Fruit fly (Drosophila melanogaster): ENCODE measurements around the gene CG12659.

Gene CG12659

DNA sequence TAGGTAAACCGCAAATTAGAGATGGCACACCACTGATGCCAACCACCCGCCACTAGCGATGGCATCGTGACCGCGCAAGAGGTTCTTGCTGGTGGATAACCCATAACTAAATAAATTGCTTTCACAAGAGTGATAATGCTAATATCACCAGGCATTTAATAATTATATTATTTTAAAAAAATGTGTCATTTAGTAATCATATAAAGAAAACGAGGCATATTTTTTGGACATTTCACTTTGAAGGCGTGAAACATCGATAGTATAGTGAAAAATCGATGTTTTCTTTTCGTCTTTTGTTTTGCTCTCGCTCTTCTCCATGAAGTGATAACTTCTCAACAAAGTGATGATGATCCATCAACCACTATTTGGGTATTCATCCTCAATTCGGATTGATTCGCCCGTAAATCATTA is 32.8 kb downstream of the CG12659 start, which contains the start of gene IntS4 (continued):
- TF ChIP-seq CG8119 (GFP tag; IDR thresholded peaks at IDR 0.05) (no peak), fd59A (GFP tag; optimal IDR thresholded peaks at IDR 0.05) (peak; percentile 4), CG4318 (GFP tag; optimal IDR thresholded peaks at IDR 0.05) (no peak), CG1621 (tag; optimal IDR thresholded peaks at IDR 0.05) (peak; percentile 71), CG10631 (GFP tag; optimal IDR thresholded peaks at IDR 0.05) (peak; percentile 76), CG10669 (GFP tag; optimal IDR thresholded peaks at IDR 0.05) (no peak), Met (GFP tag; optimal IDR thresholded peaks at IDR 0.05) (peak; percentile 63), CG11294 (GFP tag; IDR thresholded peaks at IDR 0.05) (no peak), CG6854 (GFP tag; optimal IDR thresholded peaks at IDR 0.05) (no peak), fd85E (GFP tag; optimal IDR thresholded peaks at IDR 0.05) (no peak), CG32006 (GFP tag; optimal IDR thresholded peaks at IDR 0.05) (no peak), CG34406 (GFP tag; optimal IDR thresholded peaks at IDR 0.05) (peak; percentile 56), Ets21C (GFP tag; optimal IDR thresholded peaks at IDR 0.05) (peak; percentile 40), Ets96B (tag; optimal IDR thresholded peaks at IDR 0.05) (peak; percentile 50), Eip93F (GFP tag; optimal IDR thresholded peaks at IDR 0.05) (peak; percentile 69), CG7368 (GFP tag; optimal IDR thresholded peaks at IDR 0.05) (no peak), acj6 (GFP tag; optimal IDR thresholded peaks at IDR 0.05) (peak; percentile 58), dac (GFP tag; optimal IDR thresholded peaks at IDR 0.05) (peak; percentile 13), svp (GFP tag) (peak; percentile 83), topi (GFP tag; optimal IDR thresholded peaks at IDR 0.05) (peak; percentile 54), CG3032 (tag; optimal IDR thresholded peaks at IDR 0.05) (peak; percentile 53)

dm6 chrX:8554303-8554702 is 37.2 kb downstream of the CG12659 start:
- TF ChIP-seq Gug (GFP tag; IDR thresholded peaks at IDR 0.05) (no peak), CG3919 (GFP tag; optimal IDR thresholded peaks at IDR 0.05) (no peak), CG6854 (GFP tag; optimal IDR thresholded peaks at IDR 0.05) (no peak), topi (GFP tag; optimal IDR thresholded peaks at IDR 0.05) (no peak), CG34406 (GFP tag; optimal IDR thresholded peaks at IDR 0.05) (no peak)

- no peak for TF ChIP-seq Eip75B (GFP tag; optimal IDR thresholded peaks at IDR 0.05)
- TF ChIP-seq svp (GFP tag): peak; percentile 9
- TF ChIP-seq acj6 (GFP tag; optimal IDR thresholded peaks at IDR 0.05): peak; percentile 16
- peak; percentile 4 for TF ChIP-seq Ets96B (tag; optimal IDR thresholded peaks at IDR 0.05)
- TF ChIP-seq pdm3 (GFP tag; optimal IDR thresholded peaks at IDR 0.05): peak; percentile 10
- TF ChIP-seq Eip78C (GFP tag): peak; percentile 51
- TF ChIP-seq Lpt (GFP tag; optimal IDR thresholded peaks at IDR 0.05): no peak
- TF ChIP-seq CG8632 (GFP tag; optimal IDR thresholded peaks at IDR 0.05): no peak
- no peak for TF ChIP-seq CG16779 (tag; optimal IDR thresholded peaks at IDR 0.05)
- no peak for TF ChIP-seq CG8319 (GFP tag; optimal IDR thresholded peaks at IDR 0.05)
- no peak for TF ChIP-seq CG6854 (GFP tag; optimal IDR thresholded peaks at IDR 0.05)
- TF ChIP-seq Met (GFP tag; optimal IDR thresholded peaks at IDR 0.05): no peak
- no peak for TF ChIP-seq fkh (GFP tag; optimal IDR thresholded peaks at IDR 0.05)
- 0 out of 3 replicates have a peak, but pooled peaks have one; percentile 18 for TF ChIP-seq CG8119 (GFP tag; IDR thresholded peaks at IDR 0.05)
- TF ChIP-seq Blimp-1 (GFP tag; optimal IDR thresholded peaks at IDR 0.05): no peak
- peak; percentile 8 for TF ChIP-seq OdsH (GFP tag; optimal IDR thresholded peaks at IDR 0.05)
Observed at dm6 chrX:8542728-8543127, 48.8 kb downstream of the CG12659 start.

dm6 chrX:8541985-8542384 is 49.5 kb downstream of the CG12659 start:
- TF ChIP-seq cyc (GFP tag; optimal IDR thresholded peaks at IDR 0.05) (peak; percentile 24), CG8319 (GFP tag; optimal IDR thresholded peaks at IDR 0.05) (no peak), CG34406 (GFP tag; optimal IDR thresholded peaks at IDR 0.05) (peak; percentile 27), CG6276 (GFP tag; optimal IDR thresholded peaks at IDR 0.05) (peak; percentile 47), Eip75B (GFP tag; optimal IDR thresholded peaks at IDR 0.05) (peak; percentile 35), CG32006 (GFP tag; optimal IDR thresholded peaks at IDR 0.05) (peak; percentile 48), lz (GFP tag; optimal IDR thresholded peaks at IDR 0.05) (peak; percentile 29), CG7368 (GFP tag; optimal IDR thresholded peaks at IDR 0.05) (no peak), CG1621 (tag; optimal IDR thresholded peaks at IDR 0.05) (peak; percentile 30), achi (GFP tag; optimal IDR thresholded peaks at IDR 0.05) (peak; percentile 34), svp (GFP tag) (peak; percentile 61), CG6854 (GFP tag; optimal IDR thresholded peaks at IDR 0.05) (no peak), CG8632 (GFP tag; optimal IDR thresholded peaks at IDR 0.05) (peak; percentile 15), dsx (GFP tag; optimal IDR thresholded peaks at IDR 0.05; ENCODE audit: poor library complexity, severe bottlenecking) (peak; percentile 48), Hr39 (GFP tag; optimal IDR thresholded peaks at IDR 0.05) (no peak), CG10669 (GFP tag; optimal IDR thresholded peaks at IDR 0.05) (peak; percentile 54), dac (GFP tag; optimal IDR thresholded peaks at IDR 0.05) (no peak), net (GFP tag; optimal IDR thresholded peaks at IDR 0.05) (peak; percentile 24), spab (GFP tag; optimal IDR thresholded peaks at IDR 0.05) (peak; percentile 30), Hr38 (GFP tag; optimal IDR thresholded peaks at IDR 0.05) (no peak), CG16779 (tag; optimal IDR thresholded peaks at IDR 0.05) (no peak), fd85E (GFP tag; optimal IDR thresholded peaks at IDR 0.05) (no peak), CG6163 (GFP tag; IDR thresholded peaks at IDR 0.05) (peak; percentile 65; the same call in 2 of the 3 replicates), fd59A (GFP tag; optimal IDR thresholded peaks at IDR 0.05) (peak; percentile 11), fkh (GFP tag; optimal IDR thresholded peaks at IDR 0.05) (no peak), ss (GFP tag; optimal IDR thresholded peaks at IDR 0.05) (peak; percentile 1 to 62), CG11294 (GFP tag; IDR thresholded peaks at IDR 0.05) (no peak)
